Fruit fly (Drosophila melanogaster) whole organism, prepupa: ENCODE measurements around the gene wda.

Experiments
- Blimp-1 ChIP-seq: fragments of 200-800 bp; sonication (Bioruptor generic); optimal IDR thresholded peaks from 3 replicates; lab custom pipeline; 2017; ENCODE audit warnings: missing biosample characterization, missing genetic modification characterization, mild to moderate bottlenecking, moderate library complexity, missing genetic modification reagents
- CG10631 ChIP-seq: fragments of 200-800 bp; sonication (Bioruptor generic); optimal IDR thresholded peaks from 2 replicates; lab custom pipeline; 2016; ENCODE audit warnings: missing biosample characterization, missing genetic modification characterization
- CG11294 ChIP-seq: fragments of 200-800 bp; sonication (Bioruptor generic); IDR thresholded peaks from 2 replicates; pipeline ENCODE4 v1.3.6; 2022; ENCODE audit warnings: missing biosample characterization, missing genetic modification characterization
- CG11902 ChIP-seq: fragments of 200-800 bp; sonication (Bioruptor generic); optimal IDR thresholded peaks from 3 replicates; lab custom pipeline; 2016; ENCODE audit warnings: missing biosample characterization, missing genetic modification characterization
- CG15336 ChIP-seq: fragments of 200-800 bp; sonication (Bioruptor generic); IDR thresholded peaks from 2 replicates; pipeline ENCODE4 v1.3.6; 2022; ENCODE audit warnings: missing biosample characterization, missing genetic modification characterization
- CG16779 ChIP-seq: fragments of 200-800 bp; sonication (Bioruptor generic); optimal IDR thresholded peaks from 3 replicates; lab custom pipeline; 2017; ENCODE audit warnings: missing biosample characterization, mild to moderate bottlenecking, missing genetic modification characterization
- CG3032 ChIP-seq: fragments of 200-800 bp; optimal IDR thresholded peaks from 2 replicates; lab custom pipeline; 2019; ENCODE audit warnings: missing biosample characterization, mild to moderate bottlenecking, missing genetic modification characterization, moderate library complexity
- CG31627 ChIP-seq: fragments of 200-800 bp; sonication (Bioruptor generic); optimal IDR thresholded peaks from 3 replicates; lab custom pipeline; 2016; ENCODE audit warnings: missing biosample characterization, missing genetic modification characterization
- CG32006 ChIP-seq: fragments of 200-800 bp; sonication (Bioruptor generic); optimal IDR thresholded peaks from 3 replicates; lab custom pipeline; 2017; ENCODE audit warnings: missing biosample characterization, mild to moderate bottlenecking, missing genetic modification characterization
- CG34406 ChIP-seq: fragments of 200-800 bp; sonication (Bioruptor generic); optimal IDR thresholded peaks from 3 replicates; lab custom pipeline; 2016; ENCODE audit warnings: missing biosample characterization, missing genetic modification characterization
- CG6163 ChIP-seq: fragments of 200-800 bp; sonication (Bioruptor generic); IDR thresholded peaks from 3 replicates; pipeline ENCODE4 v1.3.6; 2022; ENCODE audit warnings: missing biosample characterization, missing genetic modification characterization
- CG6808 ChIP-seq: fragments of 200-800 bp; sonication (Bioruptor generic); optimal IDR thresholded peaks from 3 replicates; lab custom pipeline; 2017; ENCODE audit warnings: missing biosample characterization, missing genetic modification characterization, mild to moderate bottlenecking, moderate library complexity, missing genetic modification reagents
- CG6854 ChIP-seq: fragments of 200-800 bp; sonication (Bioruptor generic); optimal IDR thresholded peaks from 2 replicates; lab custom pipeline; 2017; ENCODE audit warnings: missing biosample characterization, mild to moderate bottlenecking, missing genetic modification characterization
- CG7368 ChIP-seq: fragments of 200-800 bp; sonication (Bioruptor generic); optimal IDR thresholded peaks from 3 replicates; lab custom pipeline; 2016; ENCODE audit warnings: missing biosample characterization, missing genetic modification characterization
- CG8119 ChIP-seq: fragments of 200-800 bp; sonication (Bioruptor generic); IDR thresholded peaks from 3 replicates; pipeline ENCODE4 v1.3.6; 2022; ENCODE audit warnings: missing biosample characterization, missing genetic modification characterization
- CG8632 ChIP-seq: fragments of 200-800 bp; sonication (Bioruptor generic); optimal IDR thresholded peaks from 3 replicates; lab custom pipeline; 2016; ENCODE audit warnings: missing biosample characterization, missing genetic modification characterization
- CG9139 ChIP-seq: fragments of 200-800 bp; sonication (Bioruptor generic); optimal IDR thresholded peaks from 3 replicates; lab custom pipeline; 2017; ENCODE audit warnings: missing biosample characterization, mild to moderate bottlenecking, missing genetic modification characterization
- Eip78C ChIP-seq: fragments of 200-800 bp; sonication (Bioruptor generic); peaks from one replicate; lab custom pipeline; 2016; ENCODE audit warnings: missing biosample characterization, missing genetic modification characterization
- Ets21C ChIP-seq: fragments of 200-800 bp; sonication (Bioruptor generic); optimal IDR thresholded peaks from 3 replicates; lab custom pipeline; 2016; ENCODE audit warnings: missing biosample characterization, missing genetic modification characterization
- Hr38 ChIP-seq: sonication (Bioruptor generic); optimal IDR thresholded peaks from 2 replicates; lab custom pipeline; 2016; ENCODE audit warnings: missing biosample characterization, missing genetic modification characterization
- Hr4 ChIP-seq: fragments of 200-800 bp; sonication (Bioruptor generic); optimal IDR thresholded peaks from 3 replicates; lab custom pipeline; 2016; ENCODE audit warnings: missing biosample characterization, missing genetic modification characterization
- Met ChIP-seq: fragments of 200-800 bp; sonication (Bioruptor generic); optimal IDR thresholded peaks from 3 replicates; lab custom pipeline; 2016; ENCODE audit warnings: missing biosample characterization, missing genetic modification characterization
- Smox ChIP-seq: fragments of 200-800 bp; sonication (Bioruptor generic); optimal IDR thresholded peaks from 3 replicates; lab custom pipeline; 2016; ENCODE audit warnings: missing biosample characterization, missing genetic modification characterization
- Sox102F ChIP-seq: fragments of 200-800 bp; sonication (Bioruptor generic); optimal IDR thresholded peaks from 2 replicates; lab custom pipeline; 2016; ENCODE audit warnings: missing biosample characterization, mild to moderate bottlenecking, missing genetic modification characterization
- Sox15 ChIP-seq: fragments of 200-800 bp; sonication (Bioruptor generic); optimal IDR thresholded peaks from 3 replicates; lab custom pipeline; 2016; ENCODE audit warnings: missing biosample characterization, missing genetic modification characterization
- eg ChIP-seq: fragments of 200-800 bp; sonication (Bioruptor generic); IDR thresholded peaks from 3 replicates; pipeline ENCODE4 v1.3.6; 2022; ENCODE audit warnings: missing biosample characterization, missing genetic modification characterization
- esn ChIP-seq: fragments of 200-800 bp; sonication (Bioruptor generic); optimal IDR thresholded peaks from 2 replicates; lab custom pipeline; 2016; ENCODE audit warnings: missing biosample characterization, mild to moderate bottlenecking, missing genetic modification characterization, moderate library complexity
- fd85E ChIP-seq: fragments of 200-800 bp; sonication (Bioruptor generic); optimal IDR thresholded peaks from 3 replicates; lab custom pipeline; 2016; ENCODE audit warnings: missing biosample characterization, missing genetic modification characterization
- fkh ChIP-seq: fragments of 200-800 bp; sonication (Bioruptor generic); optimal IDR thresholded peaks from 3 replicates; lab custom pipeline; 2017; ENCODE audit warnings: missing biosample characterization, mild to moderate bottlenecking, missing genetic modification characterization, moderate library complexity
- lz ChIP-seq: fragments of 200-800 bp; sonication (Bioruptor generic); optimal IDR thresholded peaks from 3 replicates; lab custom pipeline; 2016; ENCODE audit warnings: missing biosample characterization, missing genetic modification characterization
- pdm3 ChIP-seq: fragments of 200-800 bp; sonication (Bioruptor generic); optimal IDR thresholded peaks from 3 replicates; lab custom pipeline; 2016; ENCODE audit warnings: missing biosample characterization, missing genetic modification characterization
- salr ChIP-seq, 2 experiments: fragments of 200-800 bp; sonication (Bioruptor generic); optimal IDR thresholded peaks; 3 replicates each; lab custom pipeline; 2016 to 2018; ENCODE audit warnings: missing biosample characterization in 2 of 2, missing genetic modification characterization in 2 of 2, mild to moderate bottlenecking in 1 of 2
- svp ChIP-seq: fragments of 200-800 bp; sonication (Bioruptor generic); peaks from one replicate; lab custom pipeline; 2016; ENCODE audit warnings: missing biosample characterization, missing genetic modification characterization
- topi ChIP-seq: fragments of 200-800 bp; sonication (Bioruptor generic); optimal IDR thresholded peaks from 3 replicates; lab custom pipeline; 2016; ENCODE audit warnings: missing biosample characterization, missing genetic modification characterization
- vri ChIP-seq: fragments of 200-800 bp; sonication (Bioruptor generic); optimal IDR thresholded peaks from 3 replicates; lab custom pipeline; 2016; ENCODE audit warnings: missing biosample characterization, mild to moderate bottlenecking, missing genetic modification characterization

The wda gene

dm6 chr3R:23221003-23221679 is 36.7 kb downstream of the wda start:
- no peak for TF ChIP-seq CG11902 (GFP tag; lab: Kevin White, UChicago)
- no peak for TF ChIP-seq CG34406 (GFP tag; lab: Kevin White, UChicago)
- peak; percentile 26 for TF ChIP-seq fkh (GFP tag; lab: Kevin White, UChicago)
- peak; percentile 23 for TF ChIP-seq Smox (GFP tag; lab: Kevin White, UChicago)
- TF ChIP-seq Eip78C (GFP tag; lab: Kevin White, UChicago) = peak; percentile 12
- no peak for TF ChIP-seq CG7368
- no peak for TF ChIP-seq Ets21C (GFP tag; lab: Kevin White, UChicago)
- peak; percentile 4; the same call in 1 of the 3 replicates for TF ChIP-seq eg
- TF ChIP-seq CG11294 (GFP tag; lab: Robert Waterston, UW) = no peak
- TF ChIP-seq CG32006 (GFP tag; lab: Kevin White, UChicago) = peak; percentile 16

- TF ChIP-seq pdm3 (GFP tag; lab: Kevin White, UChicago) (no peak), Sox102F (GFP tag; lab: Kevin White, UChicago) (peak; percentile 35), fkh (GFP tag; lab: Kevin White, UChicago) (peak; percentile 54), vri (GFP tag; lab: Kevin White, UChicago) (peak; percentile 43), CG6854 (GFP tag; lab: Kevin White, UChicago) (peak; percentile 5), CG15336 (GFP tag; lab: Robert Waterston, UW) (peak; percentile 61), eg (0 out of 3 replicates have a peak, but pooled peaks have one; percentile 35), CG7368 (no peak), CG8119 (GFP tag; lab: Robert Waterston, UW) (no peak), Eip78C (GFP tag; lab: Kevin White, UChicago) (peak; percentile 71), svp (peak; percentile 85), Met (peak; percentile 37), esn (peak; percentile 29), Blimp-1 (GFP tag; lab: Kevin White, UChicago) (peak; percentile 89), topi (GFP tag; lab: Kevin White, UChicago) (peak; percentile 33), lz (GFP tag; lab: Kevin White, UChicago) (peak; percentile 20), CG3032 (tag; lab: Kevin White, UChicago) (no peak)
Measured at dm6 chr3R:23220239-23221002, 37.5 kb downstream of the wda start.

- TF ChIP-seq Hr38 (GFP tag; lab: Kevin White, UChicago) (no peak), vri (GFP tag; lab: Kevin White, UChicago) (peak; percentile 40), eg (0 out of 3 replicates have a peak, but pooled peaks have one; percentile 41), fkh (GFP tag; lab: Kevin White, UChicago) (peak; percentile 9)
Measured at dm6 chr3R:23217142-23217771, 40.6 kb downstream of the wda start.

dm6 chr3R:23215434-23215730 is 42.5 kb downstream of the wda start:
- no peak for TF ChIP-seq CG31627 (GFP tag; lab: Kevin White, UChicago)
- TF ChIP-seq CG11902 (GFP tag; lab: Kevin White, UChicago) = no peak
- TF ChIP-seq svp = peak; percentile 75
- no peak for TF ChIP-seq CG9139 (GFP tag; lab: Kevin White, UChicago)
- no peak for TF ChIP-seq Sox15 (GFP tag; lab: Kevin White, UChicago)
- TF ChIP-seq Eip78C (GFP tag; lab: Kevin White, UChicago) = peak; percentile 32

- TF ChIP-seq CG15336 (GFP tag; lab: Robert Waterston, UW) = peak; percentile 39; the same call in 1 of the 2 replicates
- peak; percentile 77; the same call in 2 of the 3 replicates for TF ChIP-seq CG6163 (GFP tag; lab: Robert Waterston, UW)
- peak; percentile 26 for TF ChIP-seq esn
- TF ChIP-seq CG6808 = peak; percentile 17
- TF ChIP-seq Eip78C (GFP tag; lab: Kevin White, UChicago) = peak; percentile 50
- TF ChIP-seq salr (GFP tag; optimal IDR thresholded peaks at IDR 0.05; lab: Kevin White, UChicago) = no peak
- no peak for TF ChIP-seq CG8632 (GFP tag; lab: Kevin White, UChicago)
- TF ChIP-seq CG32006 (GFP tag; lab: Kevin White, UChicago) = no peak
- no peak for TF ChIP-seq Sox15 (GFP tag; lab: Kevin White, UChicago)
- peak; percentile 27 for TF ChIP-seq topi (GFP tag; lab: Kevin White, UChicago)
- TF ChIP-seq CG31627 (GFP tag; lab: Kevin White, UChicago) = no peak
- peak; percentile 4 for TF ChIP-seq CG6854 (GFP tag; lab: Kevin White, UChicago)
- TF ChIP-seq CG16779 (tag; lab: Kevin White, UChicago) = peak; percentile 31
- peak; percentile 60; the same call in 2 of the 3 replicates for TF ChIP-seq eg
- TF ChIP-seq CG11294 (GFP tag; lab: Robert Waterston, UW) = no peak
- peak; percentile 64; the same call in 2 of the 3 replicates for TF ChIP-seq CG8119 (GFP tag; lab: Robert Waterston, UW)
- no peak for TF ChIP-seq CG10631 (GFP tag; lab: Kevin White, UChicago)
- TF ChIP-seq Ets21C (GFP tag; lab: Kevin White, UChicago) = no peak
- TF ChIP-seq fd85E (GFP tag; lab: Kevin White, UChicago) = no peak
- TF ChIP-seq CG3032 (tag; lab: Kevin White, UChicago) = no peak
- TF ChIP-seq Hr4 (GFP tag; lab: Kevin White, UChicago) = peak; percentile 5
- peak; percentile 29 for TF ChIP-seq Sox102F (GFP tag; lab: Kevin White, UChicago)
Measured at dm6 chr3R:23214603-23215433, 43.1 kb downstream of the wda start.
